Worm (Caenorhabditis elegans) whole organism, L4 larva: ENCODE data around the gene T11F9.22.
"Not testable (repeated sequence)": the region's sequence is repeated elsewhere in the genome, so short reads cannot be mapped to it uniquely, and the experiment has no call there.

Experiments used
- arid-1 ChIP-seq: fragments of 200-800 bp; sonication (Bioruptor generic); conservative IDR thresholded peaks from 2 replicates; pipeline ENCODE4 v1.3.6; 2022; ENCODE audit warnings: missing genetic modification reagents, missing genetic modification characterization, missing compliant biosample characterization
- ceh-82 ChIP-seq: sonication (generic microtip); optimal IDR thresholded peaks from 2 replicates; lab custom pipeline; 2017; ENCODE audit warnings: missing biosample characterization, missing genetic modification characterization
- daf-12 ChIP-seq: fragments of 150-350 bp; optimal IDR thresholded peaks from 2 replicates; lab custom pipeline; 2014; ENCODE audit warnings: missing biosample characterization, missing genetic modification reagents, missing genetic modification characterization
- lin-15B ChIP-seq: fragments of 150-350 bp; sonication (generic microtip); optimal IDR thresholded peaks from 3 replicates; lab custom pipeline; 2014; ENCODE audit warnings: missing biosample characterization, missing genetic modification characterization
- lsy-2 ChIP-seq, 2 experiments: fragments of 150-350 bp in 1 of 2; sonication (generic microtip) in 1 of 2; optimal IDR thresholded peaks; 2 replicates each; lab custom pipeline; 2014 to 2017; ENCODE audit warnings: missing biosample characterization in 2 of 2, missing genetic modification characterization in 2 of 2
- madf-5 ChIP-seq, 2 experiments: fragments of 200-800 bp; sonication (Bioruptor generic); IDR thresholded peaks; 2 replicates each; pipeline ENCODE4 v1.3.6; 2022; ENCODE audit warnings: missing compliant biosample characterization in 2 of 2, missing genetic modification characterization in 2 of 2
- unc-39 ChIP-seq: sonication (generic microtip); optimal IDR thresholded peaks from 2 replicates; lab custom pipeline; 2017; ENCODE audit warnings: missing biosample characterization, missing genetic modification characterization

DNA sequence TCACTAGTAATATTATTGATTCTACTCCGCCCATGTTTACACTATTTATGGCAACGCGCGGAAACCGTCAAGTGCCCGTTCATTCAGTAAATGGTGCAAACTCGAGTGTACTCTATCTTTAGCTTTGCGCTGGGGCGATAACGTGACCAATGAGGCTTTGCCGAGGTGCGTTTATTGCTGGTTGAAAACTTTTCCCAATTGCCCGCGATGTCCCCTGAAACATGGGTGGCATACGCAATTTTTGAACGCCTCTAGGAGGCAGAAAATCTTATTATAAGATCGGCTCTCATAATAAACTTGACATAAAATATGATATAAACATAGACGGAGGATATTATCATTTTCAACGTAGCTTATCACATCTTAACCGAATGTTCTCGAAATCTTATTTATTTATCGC is 1.5 kb upstream of the T11F9.22 start:
- TF ChIP-seq lsy-2 (tag; optimal IDR thresholded peaks at IDR 0.05; lab: Kevin White, UChicago); arid-1; daf-12 (tag; lab: Kevin White, UChicago); lin-15B (tag; lab: Kevin White, UChicago); unc-39 (tag; lab: Kevin White, UChicago); madf-5 (GFP tag; IDR thresholded peaks at IDR 0.05; lab: Robert Waterston, UW); ceh-82 (tag; lab: Kevin White, UChicago): not testable (repeated sequence)
